Worm (Caenorhabditis elegans): Measurements from ENCODE around the gene F55G11.4.

DNA sequence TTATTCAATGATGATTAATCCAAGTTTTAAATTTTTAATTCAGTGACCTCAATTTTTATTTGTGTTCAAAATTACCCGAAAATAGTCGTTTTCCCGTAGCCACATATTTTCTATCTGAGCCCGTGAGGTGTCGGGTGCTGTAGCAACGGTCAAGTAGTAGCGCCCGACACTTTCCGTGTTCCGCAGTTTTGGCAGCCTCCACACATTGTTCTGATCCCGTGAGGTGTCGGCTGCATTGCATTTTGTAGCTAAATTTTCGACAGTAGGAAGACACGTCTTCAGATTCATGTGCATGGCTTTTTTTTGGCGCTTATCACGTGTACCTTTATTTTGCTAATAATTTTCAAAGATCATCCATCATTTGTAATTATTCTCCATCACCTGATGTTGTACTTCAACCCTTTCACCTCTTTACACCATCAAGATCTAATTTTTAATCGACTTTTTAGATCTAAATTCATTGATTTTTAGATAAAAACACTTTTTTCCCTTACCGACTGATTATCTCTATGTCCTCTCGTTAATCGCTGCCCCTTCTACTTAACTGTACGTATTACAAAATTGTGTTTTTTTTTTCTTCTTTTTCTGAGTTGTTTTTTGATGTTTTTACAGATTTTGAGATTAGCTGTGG lies 40.4 kb downstream of the F55G11.4 start:
- no peak for TF ChIP-seq flt-1 (GFP tag; IDR thresholded peaks at IDR 0.05)
- TF ChIP-seq T22C8.4 (GFP tag; IDR thresholded peaks at IDR 0.05) = no peak
- TF ChIP-seq klf-2 (GFP tag; conservative IDR thresholded peaks at IDR 0.05) = no peak
- no peak for TF ChIP-seq cog-1 (tag; optimal IDR thresholded peaks at IDR 0.05)
- no peak for TF ChIP-seq tab-1 (GFP tag; IDR thresholded peaks at IDR 0.05)
- TF ChIP-seq med-1 (GFP tag; optimal IDR thresholded peaks at IDR 0.05; ENCODE audit: insufficient read depth) = no peak
- TF ChIP-seq ztf-23 (GFP tag; IDR thresholded peaks at IDR 0.05) = no peak
- no peak for TF ChIP-seq ztf-29 (GFP tag; IDR thresholded peaks at IDR 0.05)
- no peak for TF ChIP-seq ref-1 (GFP tag; conservative IDR thresholded peaks at IDR 0.05)

All from whole organism, midembryonic.